Fruit fly (Drosophila melanogaster) whole organism, prepupa: Measurements from ENCODE around the gene Fancd2.

Experiments
- Blimp-1 ChIP-seq: fragments of 200-800 bp; sonication (Bioruptor generic); optimal IDR thresholded peaks from 3 replicates; lab custom pipeline; 2017; ENCODE audit warnings: missing biosample characterization, missing genetic modification characterization, mild to moderate bottlenecking, moderate library complexity, missing genetic modification reagents
- CG10631 ChIP-seq: fragments of 200-800 bp; sonication (Bioruptor generic); optimal IDR thresholded peaks from 2 replicates; lab custom pipeline; 2016; ENCODE audit warnings: missing biosample characterization, missing genetic modification characterization
- CG10669 ChIP-seq: fragments of 200-800 bp; sonication (Bioruptor generic); optimal IDR thresholded peaks from 3 replicates; lab custom pipeline; 2018; ENCODE audit warnings: missing biosample characterization, mild to moderate bottlenecking, missing genetic modification characterization, moderate library complexity
- CG11294 ChIP-seq: fragments of 200-800 bp; sonication (Bioruptor generic); IDR thresholded peaks from 2 replicates; pipeline ENCODE4 v1.3.6; 2022; ENCODE audit warnings: missing biosample characterization, missing genetic modification characterization
- CG11762 ChIP-seq: fragments of 200-800 bp; sonication (Bioruptor generic); optimal IDR thresholded peaks from 3 replicates; lab custom pipeline; 2016; ENCODE audit warnings: missing biosample characterization, missing genetic modification characterization; ENCODE audit not compliant: insufficient read depth
- CG15336 ChIP-seq: fragments of 200-800 bp; sonication (Bioruptor generic); IDR thresholded peaks from 2 replicates; pipeline ENCODE4 v1.3.6; 2022; ENCODE audit warnings: missing biosample characterization, missing genetic modification characterization
- CG16779 ChIP-seq: fragments of 200-800 bp; sonication (Bioruptor generic); optimal IDR thresholded peaks from 3 replicates; lab custom pipeline; 2017; ENCODE audit warnings: missing biosample characterization, mild to moderate bottlenecking, missing genetic modification characterization
- CG3032 ChIP-seq: fragments of 200-800 bp; optimal IDR thresholded peaks from 2 replicates; lab custom pipeline; 2019; ENCODE audit warnings: missing biosample characterization, mild to moderate bottlenecking, missing genetic modification characterization, moderate library complexity
- CG31627 ChIP-seq: fragments of 200-800 bp; sonication (Bioruptor generic); optimal IDR thresholded peaks from 3 replicates; lab custom pipeline; 2016; ENCODE audit warnings: missing biosample characterization, missing genetic modification characterization
- CG32006 ChIP-seq: fragments of 200-800 bp; sonication (Bioruptor generic); optimal IDR thresholded peaks from 3 replicates; lab custom pipeline; 2017; ENCODE audit warnings: missing biosample characterization, mild to moderate bottlenecking, missing genetic modification characterization
- CG34406 ChIP-seq: fragments of 200-800 bp; sonication (Bioruptor generic); optimal IDR thresholded peaks from 3 replicates; lab custom pipeline; 2016; ENCODE audit warnings: missing biosample characterization, missing genetic modification characterization
- CG3919 ChIP-seq: fragments of 200-800 bp; sonication (Bioruptor generic); optimal IDR thresholded peaks from 3 replicates; lab custom pipeline; 2016; ENCODE audit warnings: missing biosample characterization, missing genetic modification characterization
- CG6163 ChIP-seq: fragments of 200-800 bp; sonication (Bioruptor generic); IDR thresholded peaks from 3 replicates; pipeline ENCODE4 v1.3.6; 2022; ENCODE audit warnings: missing biosample characterization, missing genetic modification characterization
- CG6276 ChIP-seq: fragments of 200-800 bp; sonication (Bioruptor generic); optimal IDR thresholded peaks from 2 replicates; lab custom pipeline; 2017; ENCODE audit warnings: missing biosample characterization, mild to moderate bottlenecking, missing genetic modification characterization
- CG6792 ChIP-seq: fragments of 200-800 bp; sonication (Bioruptor generic); optimal IDR thresholded peaks from 3 replicates; lab custom pipeline; 2016; ENCODE audit warnings: missing biosample characterization, missing genetic modification characterization
- CG6854 ChIP-seq: fragments of 200-800 bp; sonication (Bioruptor generic); optimal IDR thresholded peaks from 2 replicates; lab custom pipeline; 2017; ENCODE audit warnings: missing biosample characterization, mild to moderate bottlenecking, missing genetic modification characterization
- CG7368 ChIP-seq: fragments of 200-800 bp; sonication (Bioruptor generic); optimal IDR thresholded peaks from 3 replicates; lab custom pipeline; 2016; ENCODE audit warnings: missing biosample characterization, missing genetic modification characterization
- CG8119 ChIP-seq: fragments of 200-800 bp; sonication (Bioruptor generic); IDR thresholded peaks from 3 replicates; pipeline ENCODE4 v1.3.6; 2022; ENCODE audit warnings: missing biosample characterization, missing genetic modification characterization
- CG8319 ChIP-seq: fragments of 200-800 bp; sonication (Bioruptor generic); optimal IDR thresholded peaks from 3 replicates; lab custom pipeline; 2016; ENCODE audit warnings: missing biosample characterization, missing genetic modification characterization
- CG8632 ChIP-seq: fragments of 200-800 bp; sonication (Bioruptor generic); optimal IDR thresholded peaks from 3 replicates; lab custom pipeline; 2016; ENCODE audit warnings: missing biosample characterization, missing genetic modification characterization
- Eip75B ChIP-seq: fragments of 200-800 bp; sonication (Bioruptor generic); optimal IDR thresholded peaks from 3 replicates; lab custom pipeline; 2016; ENCODE audit warnings: missing biosample characterization, missing genetic modification characterization
- Gug ChIP-seq: fragments of 200-800 bp; sonication (Bioruptor generic); IDR thresholded peaks from 2 replicates; pipeline ENCODE4 v1.3.6; 2022; ENCODE audit warnings: missing biosample characterization, missing genetic modification characterization
- Hr38 ChIP-seq: sonication (Bioruptor generic); optimal IDR thresholded peaks from 2 replicates; lab custom pipeline; 2016; ENCODE audit warnings: missing biosample characterization, missing genetic modification characterization
- Hr39 ChIP-seq: fragments of 200-800 bp; sonication (Bioruptor generic); optimal IDR thresholded peaks from 2 replicates; lab custom pipeline; 2016; ENCODE audit warnings: missing biosample characterization, missing genetic modification characterization
- Met ChIP-seq: fragments of 200-800 bp; sonication (Bioruptor generic); optimal IDR thresholded peaks from 3 replicates; lab custom pipeline; 2016; ENCODE audit warnings: missing biosample characterization, missing genetic modification characterization
- OdsH ChIP-seq: fragments of 200-800 bp; sonication (Bioruptor generic); optimal IDR thresholded peaks from 3 replicates; lab custom pipeline; 2016; ENCODE audit warnings: missing biosample characterization, missing genetic modification characterization
- Smox ChIP-seq: fragments of 200-800 bp; sonication (Bioruptor generic); optimal IDR thresholded peaks from 3 replicates; lab custom pipeline; 2016; ENCODE audit warnings: missing biosample characterization, missing genetic modification characterization
- Sox102F ChIP-seq: fragments of 200-800 bp; sonication (Bioruptor generic); optimal IDR thresholded peaks from 2 replicates; lab custom pipeline; 2016; ENCODE audit warnings: missing biosample characterization, mild to moderate bottlenecking, missing genetic modification characterization
- Sox14 ChIP-seq: fragments of 200-800 bp; sonication (Bioruptor generic); optimal IDR thresholded peaks from 3 replicates; lab custom pipeline; 2016; ENCODE audit warnings: missing biosample characterization, missing genetic modification characterization
- Sox15 ChIP-seq: fragments of 200-800 bp; sonication (Bioruptor generic); optimal IDR thresholded peaks from 3 replicates; lab custom pipeline; 2016; ENCODE audit warnings: missing biosample characterization, missing genetic modification characterization
- acj6 ChIP-seq: fragments of 200-800 bp; sonication (Bioruptor generic); optimal IDR thresholded peaks from 3 replicates; lab custom pipeline; 2016; ENCODE audit warnings: missing biosample characterization, missing genetic modification characterization
- cyc ChIP-seq: fragments of 200-800 bp; sonication (Bioruptor generic); optimal IDR thresholded peaks from 3 replicates; lab custom pipeline; 2016; ENCODE audit warnings: missing biosample characterization, missing genetic modification characterization
- dac ChIP-seq: fragments of 200-800 bp; sonication (Bioruptor generic); optimal IDR thresholded peaks from 2 replicates; lab custom pipeline; 2017; ENCODE audit warnings: missing biosample characterization, mild to moderate bottlenecking, missing genetic modification characterization
- dsx ChIP-seq: fragments of 200-800 bp; optimal IDR thresholded peaks from 3 replicates; lab custom pipeline; 2019; ENCODE audit warnings: missing biosample characterization, mild to moderate bottlenecking, missing genetic modification characterization, moderate library complexity; ENCODE audit not compliant: poor library complexity, severe bottlenecking
- eg ChIP-seq: fragments of 200-800 bp; sonication (Bioruptor generic); IDR thresholded peaks from 3 replicates; pipeline ENCODE4 v1.3.6; 2022; ENCODE audit warnings: missing biosample characterization, missing genetic modification characterization
- esn ChIP-seq: fragments of 200-800 bp; sonication (Bioruptor generic); optimal IDR thresholded peaks from 2 replicates; lab custom pipeline; 2016; ENCODE audit warnings: missing biosample characterization, mild to moderate bottlenecking, missing genetic modification characterization, moderate library complexity
- fd85E ChIP-seq: fragments of 200-800 bp; sonication (Bioruptor generic); optimal IDR thresholded peaks from 3 replicates; lab custom pipeline; 2016; ENCODE audit warnings: missing biosample characterization, missing genetic modification characterization
- fkh ChIP-seq: fragments of 200-800 bp; sonication (Bioruptor generic); optimal IDR thresholded peaks from 3 replicates; lab custom pipeline; 2017; ENCODE audit warnings: missing biosample characterization, mild to moderate bottlenecking, missing genetic modification characterization, moderate library complexity
- lz ChIP-seq: fragments of 200-800 bp; sonication (Bioruptor generic); optimal IDR thresholded peaks from 3 replicates; lab custom pipeline; 2016; ENCODE audit warnings: missing biosample characterization, missing genetic modification characterization
- pdm3 ChIP-seq: fragments of 200-800 bp; sonication (Bioruptor generic); optimal IDR thresholded peaks from 3 replicates; lab custom pipeline; 2016; ENCODE audit warnings: missing biosample characterization, missing genetic modification characterization
- spab ChIP-seq: fragments of 200-800 bp; sonication (Bioruptor generic); optimal IDR thresholded peaks from 2 replicates; lab custom pipeline; 2017; ENCODE audit warnings: missing biosample characterization, mild to moderate bottlenecking, missing genetic modification characterization, missing genetic modification reagents
- ss ChIP-seq, 2 experiments: fragments of 200-800 bp; sonication (Bioruptor generic); optimal IDR thresholded peaks; 2 replicates in 1 of 2; 3 replicates in 1 of 2; lab custom pipeline; 2017 to 2018; ENCODE audit warnings: mild to moderate bottlenecking in 2 of 2, missing biosample characterization in 2 of 2, missing genetic modification characterization in 2 of 2, moderate library complexity in 1 of 2
- topi ChIP-seq: fragments of 200-800 bp; sonication (Bioruptor generic); optimal IDR thresholded peaks from 3 replicates; lab custom pipeline; 2016; ENCODE audit warnings: missing biosample characterization, missing genetic modification characterization
- vri ChIP-seq: fragments of 200-800 bp; sonication (Bioruptor generic); optimal IDR thresholded peaks from 3 replicates; lab custom pipeline; 2016; ENCODE audit warnings: missing biosample characterization, mild to moderate bottlenecking, missing genetic modification characterization

Gene Fancd2

DNA sequence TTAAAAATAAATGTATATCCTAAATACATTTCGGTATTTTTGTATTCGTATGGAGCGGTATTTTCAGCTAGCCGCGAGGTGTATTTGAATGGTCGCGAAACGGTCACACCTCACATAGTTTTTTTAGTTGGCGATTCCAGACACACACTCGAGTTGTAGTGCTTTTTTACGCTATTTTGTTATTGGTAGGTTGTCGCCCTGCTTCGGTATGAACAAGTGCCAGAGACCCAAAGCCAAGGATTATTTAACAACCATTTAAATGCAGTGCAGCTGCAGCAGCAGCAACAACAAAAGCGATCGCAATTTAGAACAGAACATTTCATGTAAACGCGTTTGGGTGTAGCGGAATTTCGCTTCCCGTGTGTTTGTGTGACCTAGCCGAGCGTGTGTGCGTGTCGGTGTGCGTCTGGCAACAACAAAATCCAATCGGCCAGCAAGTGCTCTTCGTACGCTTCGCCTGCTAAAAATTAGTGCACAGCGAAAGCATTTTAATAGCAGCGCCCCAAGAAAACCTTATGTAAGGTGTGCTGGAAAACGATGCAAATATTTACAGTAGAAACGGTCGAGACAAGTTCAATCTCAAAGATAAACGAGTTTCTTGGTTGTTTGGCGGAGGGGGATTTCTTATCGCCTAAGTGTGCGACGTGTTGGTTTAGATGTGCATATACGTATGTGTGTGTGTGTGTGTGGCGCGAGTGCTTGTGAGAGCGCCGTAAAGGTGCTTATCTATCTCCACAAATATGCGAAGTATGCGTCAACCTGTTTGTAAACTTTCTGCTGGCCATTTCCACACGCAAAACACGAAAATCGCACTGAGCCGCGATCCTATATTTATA, 16.9 kb upstream of the Fancd2 start, which contains the start of gene Synd (continued):
- TF ChIP-seq CG31627 (GFP tag; lab: Kevin White, UChicago) (peak; percentile 28), CG7368 (GFP tag; lab: Kevin White, UChicago) (peak; percentile 39), Sox102F (GFP tag; lab: Kevin White, UChicago) (no peak), Smox (no peak), CG8319 (GFP tag; lab: Kevin White, UChicago) (no peak), pdm3 (GFP tag; lab: Kevin White, UChicago) (peak; percentile 28), CG10669 (GFP tag; lab: Kevin White, UChicago) (peak; percentile 3), CG6854 (GFP tag; lab: Kevin White, UChicago) (peak; percentile 24), Hr38 (GFP tag; lab: Kevin White, UChicago) (no peak), CG8119 (peak; percentile 53; the same call in 1 of the 3 replicates), Sox14 (GFP tag; lab: Kevin White, UChicago) (peak; percentile 27), fd85E (no peak), Eip75B (GFP tag; lab: Kevin White, UChicago) (peak; percentile 47), OdsH (GFP tag; lab: Kevin White, UChicago) (peak; percentile 43), CG3032 (no peak), acj6 (GFP tag; lab: Kevin White, UChicago) (peak; percentile 19), cyc (GFP tag; lab: Kevin White, UChicago) (peak; percentile 11), dsx (GFP tag; lab: Kevin White, UChicago) (no peak), CG34406 (no peak), CG11294 (GFP tag; lab: Robert Waterston, UW) (peak; percentile 32; the same call in 1 of the 2 replicates), CG15336 (GFP tag; lab: Robert Waterston, UW) (0 out of 2 replicates have a peak, but pooled peaks have one; percentile 34), CG8632 (GFP tag; lab: Kevin White, UChicago) (no peak), topi (GFP tag; lab: Kevin White, UChicago) (peak; percentile 28), CG16779 (tag; lab: Kevin White, UChicago) (peak; percentile 9), esn (GFP tag; lab: Kevin White, UChicago) (peak; percentile 42), ss (GFP tag; optimal IDR thresholded peaks at IDR 0.05; lab: Kevin White, UChicago) (peak; percentile 59 to 65), CG3919 (peak; percentile 57), Hr39 (peak; percentile 41), CG6792 (GFP tag; lab: Kevin White, UChicago) (peak; percentile 43), lz (peak; percentile 41), Gug (no peak)

DNA sequence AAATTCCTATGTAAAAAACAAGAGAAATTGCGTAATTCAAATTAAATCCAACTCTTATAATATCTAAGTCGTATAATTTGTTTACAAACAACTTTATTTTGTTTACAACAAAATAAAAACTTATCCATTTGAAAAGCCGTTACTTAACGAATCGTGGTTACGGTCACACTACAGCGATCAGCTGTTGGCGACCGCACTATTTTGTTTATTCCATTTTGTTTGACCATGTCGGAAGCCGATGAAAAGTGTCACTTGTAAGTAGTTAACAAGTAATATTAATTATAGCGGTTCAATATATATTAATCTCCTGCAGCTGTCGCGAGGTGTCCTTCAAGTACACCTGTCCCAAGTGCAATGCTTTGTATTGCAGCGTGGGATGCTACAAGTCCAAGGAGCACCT, 15.0 kb upstream of the Fancd2 start, which contains the start of gene CG31223:
TSS of gene CG31223 (plus strand) at position 165 of the 400 bp plus-strand sequence.
- TF ChIP-seq CG8119 (no peak), cyc (GFP tag; lab: Kevin White, UChicago) (no peak), CG31627 (GFP tag; lab: Kevin White, UChicago) (no peak), Sox102F (GFP tag; lab: Kevin White, UChicago) (no peak), CG6163 (GFP tag; lab: Robert Waterston, UW) (no peak), CG10669 (GFP tag; lab: Kevin White, UChicago) (no peak), CG10631 (GFP tag; lab: Kevin White, UChicago) (no peak)

- no peak for TF ChIP-seq CG10631 (GFP tag; lab: Kevin White, UChicago)
- TF ChIP-seq fkh (GFP tag; lab: Kevin White, UChicago) = peak; percentile 92
- peak; percentile 7 for TF ChIP-seq Met
- peak; percentile 45; the same call in 1 of the 3 replicates for TF ChIP-seq eg (GFP tag; lab: Robert Waterston, UW)
- no peak for TF ChIP-seq CG34406
- no peak for TF ChIP-seq dsx (GFP tag; lab: Kevin White, UChicago)
- TF ChIP-seq Blimp-1 (GFP tag; lab: Kevin White, UChicago) = no peak
- no peak for TF ChIP-seq vri (GFP tag; lab: Kevin White, UChicago)
- TF ChIP-seq CG3032 = no peak
- no peak for TF ChIP-seq spab (GFP tag; lab: Kevin White, UChicago)
- no peak for TF ChIP-seq CG8119
- no peak for TF ChIP-seq Sox15 (GFP tag; lab: Kevin White, UChicago)
- no peak for TF ChIP-seq lz
- TF ChIP-seq CG11762 (GFP tag; lab: Kevin White, UChicago) = no peak
- TF ChIP-seq CG6276 (GFP tag; lab: Kevin White, UChicago) = peak; percentile 9
- no peak for TF ChIP-seq CG32006 (GFP tag; lab: Kevin White, UChicago)
- peak; percentile 34 for TF ChIP-seq Sox14 (GFP tag; lab: Kevin White, UChicago)
- no peak for TF ChIP-seq CG7368 (GFP tag; lab: Kevin White, UChicago)
- no peak for TF ChIP-seq dac
- no peak for TF ChIP-seq topi (GFP tag; lab: Kevin White, UChicago)
- no peak for TF ChIP-seq CG8632 (GFP tag; lab: Kevin White, UChicago)
- peak; percentile 0 for TF ChIP-seq esn (GFP tag; lab: Kevin White, UChicago)
These were observed 14.2 kb upstream of the Fancd2 start, which contains the start of gene Adss for dm6 chr3R:20830153-20830695. Gene Adss, minus strand, starts transcription at chr3R:20830580.
